Fruit fly (Drosophila melanogaster): Measurements from ENCODE around the gene UGP.

dm6 chr3L:9339021-9339420, 19.7 kb downstream of the UGP start:
- no peak for TF ChIP-seq CG12605 (GFP tag; IDR thresholded peaks at IDR 0.05)
- TF ChIP-seq CG13204 (GFP tag; optimal IDR thresholded peaks at IDR 0.05) = no peak
- no peak for TF ChIP-seq CG32121 (GFP tag; IDR thresholded peaks at IDR 0.05)
- TF ChIP-seq Snoo (tag; optimal IDR thresholded peaks at IDR 0.05) = no peak
- no peak for TF ChIP-seq CG15710 (tag; optimal IDR thresholded peaks at IDR 0.05)
- no peak for TF ChIP-seq Pif1A (GFP tag; optimal IDR thresholded peaks at IDR 0.05)
- TF ChIP-seq Ets98B (GFP tag; IDR thresholded peaks at IDR 0.05) = no peak
- TF ChIP-seq gl (tag; optimal IDR thresholded peaks at IDR 0.05) = no peak
- no peak for TF ChIP-seq EcR (GFP tag; optimal IDR thresholded peaks at IDR 0.05)
- no peak for TF ChIP-seq CG17806 (tag; optimal IDR thresholded peaks at IDR 0.05)
- TF ChIP-seq CG8159 (tag; optimal IDR thresholded peaks at IDR 0.05) = no peak
- TF ChIP-seq D1 (tag; optimal IDR thresholded peaks at IDR 0.05) = no peak
